Fruit fly (Drosophila melanogaster): ENCODE measurements around the gene Mco3.

Mco3 gene

DNA sequence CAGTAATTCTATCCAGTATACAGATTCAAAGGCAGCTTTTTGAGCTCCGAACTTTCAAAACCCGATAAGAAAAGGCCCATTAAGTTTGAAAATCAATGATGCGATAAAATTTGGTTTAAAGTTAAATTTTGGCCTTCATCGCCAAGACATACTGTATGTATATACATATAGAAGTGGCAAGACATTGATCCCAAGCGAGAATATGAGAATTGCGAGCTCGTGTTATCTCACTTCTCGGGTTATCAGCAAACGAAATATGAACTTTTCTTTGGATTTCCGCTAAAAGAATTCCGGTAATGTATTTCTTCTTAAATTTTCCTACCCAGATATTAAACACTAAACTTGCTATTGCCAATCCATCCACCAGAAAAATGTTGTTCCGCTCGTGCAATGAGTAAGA lies 20.2 kb upstream of the Mco3 start:
- TF ChIP-seq CG32264 (GFP tag; optimal IDR thresholded peaks at IDR 0.05), result no peak
- TF ChIP-seq lola (GFP tag; optimal IDR thresholded peaks at IDR 0.05), result no peak
- TF ChIP-seq rgr (GFP tag; optimal IDR thresholded peaks at IDR 0.05), result no peak
- no peak for TF ChIP-seq Sp1 (GFP tag; optimal IDR thresholded peaks at IDR 0.05)
- TF ChIP-seq dsf (GFP tag; optimal IDR thresholded peaks at IDR 0.05; ENCODE audit: borderline replicate concordance), result no peak
- no peak for TF ChIP-seq h (GFP tag; optimal IDR thresholded peaks at IDR 0.05)
- no peak for TF ChIP-seq Hr83 (GFP tag; optimal IDR thresholded peaks at IDR 0.05; ENCODE audit: poor library complexity, severe bottlenecking)
- TF ChIP-seq Myc (optimal IDR thresholded peaks at IDR 0.05), result no peak
- TF ChIP-seq N (GFP tag; optimal IDR thresholded peaks at IDR 0.05), result no peak
- no peak for TF ChIP-seq Jra (GFP tag; optimal IDR thresholded peaks at IDR 0.05)
- TF ChIP-seq Vsx2 (GFP tag; optimal IDR thresholded peaks at IDR 0.05; ENCODE audit: partially characterized antibody), result no peak
- TF ChIP-seq woc (GFP tag; optimal IDR thresholded peaks at IDR 0.05), result no peak

DNA sequence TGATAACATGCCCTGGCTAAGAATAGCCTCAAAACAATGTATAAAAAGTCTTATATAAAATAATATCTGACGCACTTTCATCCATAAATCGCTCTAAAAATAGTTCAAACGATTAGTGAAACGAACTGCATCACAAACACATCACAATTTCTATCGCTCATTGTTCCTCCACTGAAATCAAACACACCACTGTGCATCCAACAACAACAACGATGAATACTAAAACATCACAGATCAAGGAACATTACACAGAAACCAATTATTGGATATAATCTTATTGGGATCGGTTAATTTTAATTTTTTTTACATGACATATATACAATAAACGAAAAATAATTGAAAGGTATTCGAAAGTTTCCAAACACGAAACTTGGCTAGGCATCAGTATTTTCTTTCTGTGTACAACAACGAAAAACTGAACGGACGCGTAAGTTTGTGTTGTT lies 17.9 kb upstream of the Mco3 start:
- TF ChIP-seq Hnf4 (GFP tag; optimal IDR thresholded peaks at IDR 0.05) (no peak), rgr (GFP tag; optimal IDR thresholded peaks at IDR 0.05) (peak; percentile 17), h (GFP tag; optimal IDR thresholded peaks at IDR 0.05) (peak; percentile 2), foxo (GFP tag; optimal IDR thresholded peaks at IDR 0.05) (no peak), dsf (GFP tag; optimal IDR thresholded peaks at IDR 0.05; ENCODE audit: borderline replicate concordance) (no peak), ey (GFP tag; optimal IDR thresholded peaks at IDR 0.05) (peak; percentile 19), dl (GFP tag; optimal IDR thresholded peaks at IDR 0.05; ENCODE audit: insufficient read depth in 1 of 2, partially characterized antibody in 2 of 2) (no peak), sv (GFP tag; optimal IDR thresholded peaks at IDR 0.05) (peak; percentile 57), Dfd (GFP tag; optimal IDR thresholded peaks at IDR 0.05) (no peak), Myc (optimal IDR thresholded peaks at IDR 0.05) (no peak), tai (GFP tag; optimal IDR thresholded peaks at IDR 0.05) (no peak)

DNA sequence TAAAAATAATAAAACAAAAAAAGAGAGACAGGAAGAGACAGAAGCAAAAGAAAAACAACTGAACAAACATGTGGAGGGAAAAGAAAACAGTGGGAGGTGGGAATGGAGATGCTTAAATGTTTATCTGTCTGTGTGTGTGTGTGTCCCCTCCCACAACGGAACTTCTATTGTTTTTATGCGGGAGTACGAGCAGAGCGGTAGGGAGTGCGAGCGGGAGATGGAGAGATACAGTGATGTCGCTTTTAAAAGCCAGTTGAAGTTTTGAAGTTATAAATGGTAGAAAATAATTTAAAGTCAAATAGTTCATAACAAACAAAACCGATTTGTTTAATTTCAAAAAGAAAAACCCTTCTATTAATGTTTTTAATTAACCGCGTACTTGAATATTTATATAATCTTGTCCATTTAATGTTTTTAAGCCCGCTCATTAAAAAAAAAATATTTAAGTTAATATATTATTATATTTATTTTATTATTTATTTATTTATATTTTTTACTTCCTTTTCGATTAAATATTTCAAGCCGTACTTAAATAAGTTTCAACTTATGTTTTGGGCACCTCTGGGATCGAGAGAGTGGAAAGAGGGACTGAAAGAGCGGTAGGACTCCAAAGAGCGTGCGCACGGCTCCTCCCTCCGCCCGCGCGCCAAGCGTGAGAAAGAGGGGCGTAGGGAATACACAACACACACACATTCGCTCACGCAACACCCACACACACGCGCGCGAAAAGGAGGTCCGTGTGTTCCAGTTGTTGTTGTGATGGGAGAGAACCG lies 16.9 kb upstream of the Mco3 start:
- TF ChIP-seq brk (GFP tag; optimal IDR thresholded peaks at IDR 0.05) (no peak), CG32264 (GFP tag; optimal IDR thresholded peaks at IDR 0.05) (no peak), Dfd (GFP tag; optimal IDR thresholded peaks at IDR 0.05) (peak; percentile 3), br (GFP tag; optimal IDR thresholded peaks at IDR 0.05) (no peak), Hr78 (GFP tag; optimal IDR thresholded peaks at IDR 0.05) (no peak), usp (GFP tag; optimal IDR thresholded peaks at IDR 0.05) (no peak), sage (GFP tag; optimal IDR thresholded peaks at IDR 0.05) (no peak), Jra (GFP tag; optimal IDR thresholded peaks at IDR 0.05) (no peak), dsf (GFP tag; optimal IDR thresholded peaks at IDR 0.05; ENCODE audit: borderline replicate concordance) (no peak), fru (GFP tag; optimal IDR thresholded peaks at IDR 0.05) (no peak), rgr (GFP tag; optimal IDR thresholded peaks at IDR 0.05) (peak; percentile 29), tai (GFP tag; optimal IDR thresholded peaks at IDR 0.05) (no peak), woc (GFP tag; optimal IDR thresholded peaks at IDR 0.05) (peak; percentile 28), Dif (GFP tag; optimal IDR thresholded peaks at IDR 0.05; ENCODE audit: partially characterized antibody) (peak; percentile 74), h (GFP tag; optimal IDR thresholded peaks at IDR 0.05) (peak; percentile 14), jim (GFP tag; optimal IDR thresholded peaks at IDR 0.05) (peak; percentile 23), Mio (GFP tag; optimal IDR thresholded peaks at IDR 0.05) (no peak), pan (optimal IDR thresholded peaks at IDR 0.05) (no peak), lola (GFP tag; optimal IDR thresholded peaks at IDR 0.05) (no peak), CrebA (GFP tag; optimal IDR thresholded peaks at IDR 0.05; ENCODE audit: borderline replicate concordance) (no peak), Abd-B (GFP tag; optimal IDR thresholded peaks at IDR 0.05) (no peak), N (GFP tag; optimal IDR thresholded peaks at IDR 0.05) (no peak), Vsx2 (GFP tag; optimal IDR thresholded peaks at IDR 0.05; ENCODE audit: partially characterized antibody) (no peak), psq (GFP tag; optimal IDR thresholded peaks at IDR 0.05) (peak; percentile 60), sv (GFP tag; optimal IDR thresholded peaks at IDR 0.05) (no peak), GATAd (GFP tag; optimal IDR thresholded peaks at IDR 0.05) (no peak), Hr83 (GFP tag; optimal IDR thresholded peaks at IDR 0.05; ENCODE audit: poor library complexity, severe bottlenecking) (peak; percentile 76), Rel (GFP tag; optimal IDR thresholded peaks at IDR 0.05) (no peak), Rel (tag; optimal IDR thresholded peaks at IDR 0.05) (no peak), ey (GFP tag; optimal IDR thresholded peaks at IDR 0.05) (no peak), HLH106 (tag; optimal IDR thresholded peaks at IDR 0.05) (peak; percentile 59), Myc (optimal IDR thresholded peaks at IDR 0.05) (peak; percentile 13), CG9705 (GFP tag; optimal IDR thresholded peaks at IDR 0.05) (no peak), Hnf4 (GFP tag; optimal IDR thresholded peaks at IDR 0.05) (no peak), foxo (GFP tag; optimal IDR thresholded peaks at IDR 0.05) (peak in 1 of 2 experiments; percentile 49), Sp1 (GFP tag; optimal IDR thresholded peaks at IDR 0.05) (peak; percentile 58), dl (GFP tag; optimal IDR thresholded peaks at IDR 0.05; ENCODE audit: insufficient read depth in 1 of 2, partially characterized antibody in 2 of 2) (peak in 1 of 2 experiments; percentile 74), dmrt93B (GFP tag; optimal IDR thresholded peaks at IDR 0.05) (peak; percentile 22), OdsH (GFP tag; optimal IDR thresholded peaks at IDR 0.05) (peak; percentile 33)

Data from whole organism, wandering third instar larva.